Worm (Caenorhabditis elegans) whole organism, L2 larva: Measurements from ENCODE around the gene F41G3.10.
A peak's percentile ranks its signal among the peaks of the same experiment; 100 is the strongest.

Source experiments
- C34F6.9 ChIP-seq: fragments of 150-350 bp; optimal IDR thresholded peaks from 2 replicates; lab custom pipeline; 2014; ENCODE audit warnings: missing biosample characterization, missing genetic modification characterization
- F13H6.1 ChIP-seq: sonication (generic microtip); optimal IDR thresholded peaks from 2 replicates; lab custom pipeline; 2016; ENCODE audit warnings: missing genetic modification characterization, missing compliant biosample characterization
- R02D3.7 ChIP-seq: fragments of 150-350 bp; optimal IDR thresholded peaks from 2 replicates; lab custom pipeline; 2014; ENCODE audit warnings: missing biosample characterization, missing genetic modification characterization
- Y55F3AM.14 ChIP-seq: fragments of 200-800 bp; sonication (Bioruptor generic); optimal IDR thresholded peaks from 2 replicates; lab custom pipeline; 2018; ENCODE audit warnings: mild to moderate bottlenecking, missing genetic modification characterization, missing compliant biosample characterization
- ZK546.5 ChIP-seq: sonication (generic microtip); optimal IDR thresholded peaks from 2 replicates; lab custom pipeline; 2017; ENCODE audit warnings: missing biosample characterization, missing genetic modification characterization
- alr-1 ChIP-seq: fragments of 150-350 bp; optimal IDR thresholded peaks from 2 replicates; lab custom pipeline; 2014; ENCODE audit warnings: missing biosample characterization, missing genetic modification characterization
- aly-2 ChIP-seq: fragments of 150-350 bp; optimal IDR thresholded peaks from 2 replicates; lab custom pipeline; 2014; ENCODE audit warnings: missing biosample characterization, missing genetic modification characterization
- ama-1 ChIP-seq: fragments of 150-350 bp; optimal IDR thresholded peaks from 2 replicates; lab custom pipeline; 2018; ENCODE audit warnings: inconsistent platforms
- ceh-16 ChIP-seq: fragments of 150-350 bp; optimal IDR thresholded peaks from 2 replicates; lab custom pipeline; 2014; ENCODE audit warnings: missing biosample characterization, missing genetic modification characterization
- ceh-82 ChIP-seq: fragments of 150-350 bp; optimal IDR thresholded peaks from 2 replicates; lab custom pipeline; 2014; ENCODE audit warnings: missing biosample characterization, missing genetic modification characterization
- crh-2 ChIP-seq: sonication (generic microtip); optimal IDR thresholded peaks from 2 replicates; lab custom pipeline; 2017; ENCODE audit warnings: missing biosample characterization, missing genetic modification characterization
- egl-27 ChIP-seq: sonication (generic microtip); optimal IDR thresholded peaks from 3 replicates; lab custom pipeline; 2017; ENCODE audit warnings: missing biosample characterization, missing genetic modification reagents, missing genetic modification characterization
- elt-1 ChIP-seq: fragments of 150-350 bp; optimal IDR thresholded peaks from 2 replicates; lab custom pipeline; 2014; ENCODE audit warnings: missing biosample characterization, missing genetic modification characterization
- elt-3 ChIP-seq: sonication (generic microtip); optimal IDR thresholded peaks from 2 replicates; lab custom pipeline; 2017; ENCODE audit warnings: missing biosample characterization, missing genetic modification characterization
- fos-1 ChIP-seq: fragments of 150-350 bp; optimal IDR thresholded peaks from 2 replicates; lab custom pipeline; 2014; ENCODE audit warnings: missing biosample characterization, missing genetic modification characterization
- gmeb-1 ChIP-seq: fragments of 150-350 bp; optimal IDR thresholded peaks from 2 replicates; lab custom pipeline; 2014; ENCODE audit warnings: missing biosample characterization, missing genetic modification characterization
- lin-11 ChIP-seq: fragments of 150-350 bp; sonication (generic microtip); optimal IDR thresholded peaks from 2 replicates; lab custom pipeline; 2014; ENCODE audit warnings: missing biosample characterization, missing genetic modification characterization, inconsistent platforms, mixed read lengths
- lin-13 ChIP-seq: fragments of 150-350 bp; optimal IDR thresholded peaks from 2 replicates; lab custom pipeline; 2014; ENCODE audit warnings: missing biosample characterization, missing genetic modification reagents, missing genetic modification characterization
- lin-39 ChIP-seq: fragments of 150-350 bp; optimal IDR thresholded peaks from 2 replicates; lab custom pipeline; 2014; ENCODE audit warnings: missing biosample characterization, missing genetic modification reagents, missing genetic modification characterization
- lsy-2 ChIP-seq, 2 experiments: fragments of 150-350 bp in 1 of 2; sonication (generic microtip) in 1 of 2; optimal IDR thresholded peaks; 2 replicates each; lab custom pipeline; 2014 to 2017; ENCODE audit warnings: missing biosample characterization in 2 of 2, missing genetic modification characterization in 2 of 2
- mab-5 ChIP-seq: fragments of 150-350 bp; optimal IDR thresholded peaks from 2 replicates; lab custom pipeline; 2014; ENCODE audit warnings: missing biosample characterization, missing genetic modification characterization
- mbf-1 ChIP-seq: sonication (generic microtip); optimal IDR thresholded peaks from 2 replicates; lab custom pipeline; 2017; ENCODE audit warnings: missing biosample characterization, missing genetic modification characterization
- mdl-1 ChIP-seq, 2 experiments: fragments of 150-350 bp in 1 of 2; sonication (generic microtip) in 1 of 2; optimal IDR thresholded peaks; 2 replicates each; lab custom pipeline; 2017; ENCODE audit warnings: missing biosample characterization in 2 of 2, missing genetic modification characterization in 2 of 2
- nhr-10 ChIP-seq: sonication (generic microtip); optimal IDR thresholded peaks from 2 replicates; lab custom pipeline; 2017; ENCODE audit warnings: missing biosample characterization, missing genetic modification characterization
- nhr-11 ChIP-seq: fragments of 150-350 bp; optimal IDR thresholded peaks from 2 replicates; lab custom pipeline; 2014; ENCODE audit warnings: missing biosample characterization, missing genetic modification characterization
- nhr-129 ChIP-seq: fragments of 150-350 bp; optimal IDR thresholded peaks from 2 replicates; lab custom pipeline; 2014; ENCODE audit warnings: missing biosample characterization, missing genetic modification characterization
- nhr-21 ChIP-seq: fragments of 150-350 bp; optimal IDR thresholded peaks from 2 replicates; lab custom pipeline; 2014; ENCODE audit warnings: missing biosample characterization, missing genetic modification characterization
- nhr-23 ChIP-seq: fragments of 150-350 bp; optimal IDR thresholded peaks from 2 replicates; lab custom pipeline; 2014; ENCODE audit warnings: missing biosample characterization, missing genetic modification reagents, missing genetic modification characterization
- nhr-237 ChIP-seq: fragments of 150-350 bp; optimal IDR thresholded peaks from 2 replicates; lab custom pipeline; 2014; ENCODE audit warnings: missing biosample characterization, missing genetic modification characterization
- nhr-77 ChIP-seq: fragments of 150-350 bp; optimal IDR thresholded peaks from 2 replicates; lab custom pipeline; 2014; ENCODE audit warnings: missing biosample characterization, missing genetic modification characterization
- peb-1 ChIP-seq: fragments of 150-350 bp; optimal IDR thresholded peaks from 2 replicates; lab custom pipeline; 2014; ENCODE audit warnings: missing biosample characterization, missing genetic modification characterization
- sem-4 ChIP-seq: fragments of 150-350 bp; optimal IDR thresholded peaks from 2 replicates; lab custom pipeline; 2014; ENCODE audit warnings: missing biosample characterization, missing genetic modification reagents, missing genetic modification characterization
- skn-1 ChIP-seq: sonication (generic microtip); optimal IDR thresholded peaks from 2 replicates; lab custom pipeline; 2017; ENCODE audit warnings: missing biosample characterization, missing genetic modification characterization
- sma-3 ChIP-seq: sonication (generic microtip); optimal IDR thresholded peaks from 2 replicates; lab custom pipeline; 2016; ENCODE audit warnings: missing genetic modification reagents, missing genetic modification characterization, missing compliant biosample characterization
- sma-9 ChIP-seq, 2 experiments: fragments of 150-350 bp in 1 of 2; sonication (generic microtip) in 1 of 2; optimal IDR thresholded peaks; 2 replicates each; lab custom pipeline; 2014 to 2016; ENCODE audit warnings: missing genetic modification characterization in 2 of 2, mild to moderate bottlenecking in 1 of 2, missing biosample characterization in 1 of 2, missing compliant biosample characterization in 1 of 2, missing genetic modification reagents in 1 of 2, moderate library complexity in 1 of 2
- snpc-4 ChIP-seq: fragments of 150-350 bp; optimal IDR thresholded peaks from 2 replicates; lab custom pipeline; 2014; ENCODE audit warnings: missing biosample characterization, missing genetic modification characterization
- unc-39 ChIP-seq: fragments of 150-350 bp; optimal IDR thresholded peaks from 2 replicates; lab custom pipeline; 2014; ENCODE audit warnings: missing biosample characterization, missing genetic modification characterization
- unc-55 ChIP-seq: fragments of 150-350 bp; sonication (generic microtip); optimal IDR thresholded peaks from 3 replicates; lab custom pipeline; 2014; ENCODE audit warnings: missing biosample characterization, missing genetic modification reagents, missing genetic modification characterization
- unc-62 ChIP-seq: fragments of 150-350 bp; optimal IDR thresholded peaks from 2 replicates; lab custom pipeline; 2014; ENCODE audit warnings: missing biosample characterization, missing genetic modification reagents, missing genetic modification characterization
- zag-1 ChIP-seq: fragments of 150-350 bp; optimal IDR thresholded peaks from 2 replicates; lab custom pipeline; 2014; ENCODE audit warnings: missing biosample characterization, missing genetic modification characterization
- ztf-1 ChIP-seq: fragments of 200-800 bp; sonication (Bioruptor generic); conservative IDR thresholded peaks from 2 replicates; pipeline ENCODE4 v1.3.6; 2022; ENCODE audit warnings: missing genetic modification characterization, missing compliant biosample characterization
- ztf-11 ChIP-seq: sonication (generic microtip); optimal IDR thresholded peaks from 2 replicates; lab custom pipeline; 2017; ENCODE audit warnings: missing biosample characterization, missing genetic modification characterization
- ztf-4 ChIP-seq: fragments of 150-350 bp; optimal IDR thresholded peaks from 2 replicates; lab custom pipeline; 2014; ENCODE audit warnings: missing biosample characterization, missing genetic modification characterization

Gene F41G3.10

DNA sequence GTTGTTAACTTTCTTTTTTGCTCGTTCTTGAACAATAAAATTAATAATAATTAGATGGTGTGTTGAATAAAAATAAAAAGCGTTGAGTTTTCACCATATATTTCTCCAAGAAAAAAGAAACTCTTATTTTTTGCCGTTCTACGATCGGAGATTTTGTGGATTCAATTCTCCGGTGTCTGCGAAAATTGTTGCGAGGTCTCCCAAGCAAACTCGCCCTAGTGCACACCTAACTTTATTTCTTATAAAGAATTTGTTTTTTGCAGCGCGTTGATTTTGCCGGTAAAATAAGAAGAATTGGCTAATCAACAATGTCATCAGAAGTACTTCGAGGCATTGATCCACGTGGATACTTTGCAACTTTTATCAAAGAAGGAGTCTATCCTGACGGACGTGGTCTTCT is 7.9 kb downstream of the F41G3.10 start, which contains the start of gene exos-8:
Gene exos-8, plus strand, starts transcription at position 264 of the 400 bp plus-strand sequence.
- TF ChIP-seq zag-1 (tag; lab: Kevin White, UChicago) (peak; percentile 7), mdl-1 (tag; optimal IDR thresholded peaks at IDR 0.05; lab: Kevin White, UChicago) (no peak), lsy-2 (tag; optimal IDR thresholded peaks at IDR 0.05; lab: Kevin White, UChicago) (peak in 1 of 2 experiments; percentile 71), sma-3 (GFP tag; lab: Kevin White, UChicago) (peak; percentile 57), F13H6.1 (tag; lab: Kevin White, UChicago) (peak; percentile 20), ztf-1 (no peak), unc-62 (GFP tag; lab: Kevin White, UChicago) (no peak), R02D3.7 (tag; lab: Kevin White, UChicago) (no peak), crh-2 (peak; percentile 48), nhr-129 (tag; lab: Kevin White, UChicago) (peak; percentile 65), C34F6.9 (tag; lab: Kevin White, UChicago) (peak; percentile 68), fos-1 (tag; lab: Kevin White, UChicago) (peak; percentile 32), sma-9 (GFP tag; optimal IDR thresholded peaks at IDR 0.05; lab: Kevin White, UChicago) (peak; percentile 33), sma-9 (tag; optimal IDR thresholded peaks at IDR 0.05; lab: Kevin White, UChicago) (no peak), nhr-21 (peak; percentile 13), alr-1 (no peak), lin-13 (GFP tag; lab: Kevin White, UChicago) (peak; percentile 54), unc-55 (GFP tag; lab: Kevin White, UChicago) (no peak)
- TF ChIP-seq, all 48 proteins: peak for 11

DNA sequence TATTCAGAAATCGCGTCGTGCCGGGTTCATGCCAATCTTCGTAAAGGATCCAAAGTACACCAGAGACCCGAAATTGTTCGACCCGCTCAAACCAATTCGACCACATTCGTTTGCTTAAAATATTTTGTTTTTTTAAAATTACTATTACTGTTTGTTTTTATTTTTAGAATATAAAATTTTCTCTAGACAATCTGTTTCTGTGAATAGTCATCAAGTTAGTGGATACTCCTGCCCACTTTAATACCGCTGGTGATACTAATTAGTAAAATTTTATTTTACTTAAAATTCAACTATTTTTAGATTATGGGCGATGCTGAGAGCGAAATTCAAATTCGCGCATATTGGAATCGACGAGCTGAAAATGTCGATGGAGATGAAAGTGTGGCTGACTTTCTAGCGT is 12.7 kb downstream of the F41G3.10 start, which contains the start of gene T14B4.1:
Gene T14B4.1, plus strand, starts transcription at position 301 of the 400 bp plus-strand sequence.
- TF ChIP-seq nhr-237 (no peak), lsy-2 (tag; optimal IDR thresholded peaks at IDR 0.05; lab: Kevin White, UChicago) (no peak), nhr-11 (no peak), sma-3 (GFP tag; lab: Kevin White, UChicago) (no peak), fos-1 (tag; lab: Kevin White, UChicago) (no peak), ztf-1 (no peak), ceh-16 (tag; lab: Kevin White, UChicago) (no peak), Y55F3AM.14 (GFP tag; lab: Kevin White, UChicago) (no peak)

DNA sequence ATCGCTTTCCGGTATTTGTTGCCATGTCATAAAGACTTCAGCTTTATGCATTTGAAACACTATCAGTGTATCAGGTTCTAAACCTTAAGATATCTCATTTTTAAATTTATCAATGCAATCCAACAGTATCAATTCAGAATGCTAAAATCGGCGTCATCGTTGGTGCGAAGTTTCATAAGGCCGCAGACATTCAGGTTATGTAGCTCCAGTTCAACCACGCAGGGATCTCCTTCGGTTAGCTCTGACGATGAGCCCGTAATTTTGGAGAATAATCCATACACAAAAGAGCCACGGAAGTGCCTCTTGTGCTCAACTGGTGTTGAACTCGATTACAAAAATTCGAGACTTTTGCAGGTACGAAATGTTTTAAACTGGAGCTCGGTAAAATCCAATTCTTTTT is 13.3 kb downstream of the F41G3.10 start, which contains the start of gene mrps-18.C:
Gene mrps-18.C, plus strand, starts transcription at position 138 of the 400 bp plus-strand sequence.
- TF ChIP-seq mdl-1 (tag; optimal IDR thresholded peaks at IDR 0.05; lab: Kevin White, UChicago) (no peak), C34F6.9 (tag; lab: Kevin White, UChicago) (no peak), fos-1 (tag; lab: Kevin White, UChicago) (no peak), snpc-4 (tag; lab: Kevin White, UChicago) (no peak), unc-55 (GFP tag; lab: Kevin White, UChicago) (no peak), peb-1 (no peak), sma-3 (GFP tag; lab: Kevin White, UChicago) (no peak), lin-39 (tag; lab: Kevin White, UChicago) (no peak), ZK546.5 (tag; lab: Kevin White, UChicago) (no peak), lin-11 (tag; lab: Kevin White, UChicago) (no peak), lsy-2 (tag; optimal IDR thresholded peaks at IDR 0.05; lab: Kevin White, UChicago) (no peak), nhr-21 (no peak), unc-62 (GFP tag; lab: Kevin White, UChicago) (no peak), gmeb-1 (tag; lab: Kevin White, UChicago) (no peak), ztf-1 (no peak), unc-39 (tag; lab: Kevin White, UChicago) (no peak)

DNA sequence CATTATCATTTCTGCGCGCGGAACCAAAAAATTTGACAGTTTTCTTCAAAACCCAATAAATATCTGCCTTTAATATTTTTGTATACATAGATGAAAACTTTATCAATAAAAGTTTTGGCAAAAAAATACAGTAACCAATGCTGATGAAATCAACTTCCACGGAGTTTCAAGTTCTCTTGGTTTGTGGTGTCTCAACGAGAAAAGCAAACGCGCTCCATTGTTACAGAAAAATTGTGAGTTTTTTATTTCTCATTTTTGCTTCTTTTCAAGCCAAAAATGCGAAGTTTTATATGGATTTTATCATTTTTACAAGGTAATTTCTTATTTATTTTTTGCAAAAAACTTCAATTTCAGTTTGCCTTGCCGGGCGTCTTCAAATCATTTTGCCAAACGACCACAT is 14.6 kb downstream of the F41G3.10 start, which contains the start of gene T14B4.3:
Gene T14B4.3, plus strand, starts transcription at position 264 of the 400 bp plus-strand sequence.
- TF ChIP-seq nhr-21: peak; percentile 40
- no peak for TF ChIP-seq sem-4 (tag; lab: Kevin White, UChicago)
- TF ChIP-seq nhr-10 (tag; lab: Kevin White, UChicago): no peak
- TF ChIP-seq alr-1: no peak
- no peak for TF ChIP-seq elt-3 (tag; lab: Kevin White, UChicago)
- no peak for TF ChIP-seq ztf-11
- no peak for TF ChIP-seq ztf-4 (tag; lab: Kevin White, UChicago)
- peak; percentile 68 for TF ChIP-seq crh-2
- no peak for TF ChIP-seq ceh-16 (tag; lab: Kevin White, UChicago)
- TF ChIP-seq zag-1 (tag; lab: Kevin White, UChicago): no peak
- TF ChIP-seq nhr-77 (tag; lab: Kevin White, UChicago): no peak
- no peak for TF ChIP-seq mdl-1 (tag; optimal IDR thresholded peaks at IDR 0.05; lab: Kevin White, UChicago)
- no peak for TF ChIP-seq ama-1 (lab: Kevin White, UChicago)
- no peak for TF ChIP-seq peb-1
- TF ChIP-seq aly-2: no peak
- no peak for TF ChIP-seq elt-1 (tag; lab: Kevin White, UChicago)
- TF ChIP-seq nhr-129 (tag; lab: Kevin White, UChicago): peak; percentile 65
- no peak for TF ChIP-seq egl-27
- peak; percentile 47 for TF ChIP-seq lin-13 (GFP tag; lab: Kevin White, UChicago)
- TF ChIP-seq sma-3 (GFP tag; lab: Kevin White, UChicago): peak; percentile 72
- TF ChIP-seq nhr-23 (tag; lab: Kevin White, UChicago): no peak
- peak; percentile 66 for TF ChIP-seq gmeb-1 (tag; lab: Kevin White, UChicago)
- no peak for TF ChIP-seq Y55F3AM.14 (GFP tag; lab: Kevin White, UChicago)
- no peak for TF ChIP-seq lin-11 (tag; lab: Kevin White, UChicago)
- peak; percentile 25 to 87 for TF ChIP-seq lsy-2 (tag; optimal IDR thresholded peaks at IDR 0.05; lab: Kevin White, UChicago)
- no peak for TF ChIP-seq mab-5 (tag; lab: Kevin White, UChicago)
- TF ChIP-seq skn-1 (tag; lab: Kevin White, UChicago): no peak
- TF ChIP-seq nhr-237: no peak
- peak; percentile 87 for TF ChIP-seq unc-55 (GFP tag; lab: Kevin White, UChicago)
- TF ChIP-seq ceh-82: no peak
- no peak for TF ChIP-seq mbf-1
- TF ChIP-seq sma-9 (GFP tag; optimal IDR thresholded peaks at IDR 0.05; lab: Kevin White, UChicago): peak; percentile 51
- no peak for TF ChIP-seq sma-9 (tag; optimal IDR thresholded peaks at IDR 0.05; lab: Kevin White, UChicago)
